Worm (Caenorhabditis elegans) whole organism, L4 larva: ENCODE results near the gene nhr-26.

Experiments used
- aha-1 ChIP-seq: fragments of 150-350 bp; peaks from one replicate; lab custom pipeline; 2014; ENCODE audit warnings: missing biosample characterization, missing genetic modification characterization
- mes-2 ChIP-seq: sonication (generic microtip); optimal IDR thresholded peaks from 2 replicates; lab custom pipeline; 2016; ENCODE audit warnings: missing genotype, mild to moderate bottlenecking, missing genetic modification characterization, missing compliant biosample characterization; ENCODE audit not compliant: poor library complexity, severe bottlenecking
- unc-62 ChIP-seq, 3 experiments: fragments of 150-350 bp in 1 of 3; sonication (generic microtip); optimal IDR thresholded peaks in 2 of 3; peaks in 1 of 3; 1 replicate in 1 of 3; 2 replicates in 2 of 3; lab custom pipeline; 2014 to 2017; ENCODE audit warnings: missing biosample characterization in 3 of 3, missing genetic modification characterization in 3 of 3, missing genetic modification reagents in 3 of 3, missing genotype in 1 of 3

Gene nhr-26

ce11 chrX:12646546-12647167 is 53.6 kb downstream of the nhr-26 start, which contains the start of gene zmp-5:
Gene zmp-5, plus strand, starts transcription at chrX:12647117.
- peak in 1 of 2 experiments; percentile 98 for TF ChIP-seq unc-62 (GFP tag; optimal IDR thresholded peaks at IDR 0.05 in 1 of 2; lab: Kevin White, UChicago)
- no peak for TF ChIP-seq unc-62 (tag; optimal IDR thresholded peaks at IDR 0.05; lab: Kevin White, UChicago)
- TF ChIP-seq mes-2 (tag; lab: Kevin White, UChicago) = no peak

- TF ChIP-seq unc-62 (GFP tag; optimal IDR thresholded peaks at IDR 0.05 in 1 of 2; lab: Kevin White, UChicago) (peak in 1 of 2 experiments; percentile 86), unc-62 (tag; optimal IDR thresholded peaks at IDR 0.05; lab: Kevin White, UChicago) (no peak), aha-1 (tag; lab: Kevin White, UChicago) (no peak)
These were observed 54.4 kb downstream of the nhr-26 start for ce11 chrX:12645846-12646245.
